Worm (Caenorhabditis elegans) whole organism, L1 larva: ENCODE measurements around the gene F47B10.6.

Experiments used
- C04F5.9 ChIP-seq: sonication (generic microtip); optimal IDR thresholded peaks from 2 replicates; lab custom pipeline; 2016; ENCODE audit warnings: missing genetic modification characterization, missing compliant biosample characterization
- C16A3.4 ChIP-seq: fragments of 150-350 bp; optimal IDR thresholded peaks from 2 replicates; lab custom pipeline; 2014; ENCODE audit warnings: missing biosample characterization, missing genetic modification characterization
- C34B4.2 ChIP-seq: sonication (generic microtip); optimal IDR thresholded peaks from 2 replicates; lab custom pipeline; 2017; ENCODE audit warnings: mild to moderate bottlenecking, missing genetic modification characterization, missing compliant biosample characterization
- Y116A8C.19 ChIP-seq: sonication (generic microtip); optimal IDR thresholded peaks from 2 replicates; lab custom pipeline; 2016; ENCODE audit warnings: missing compliant biosample characterization, missing genetic modification characterization, borderline replicate concordance
- alr-1 ChIP-seq: fragments of 200-800 bp; sonication (Bioruptor generic); optimal IDR thresholded peaks from 2 replicates; lab custom pipeline; 2018; ENCODE audit warnings: borderline replicate concordance, mild to moderate bottlenecking, missing genetic modification characterization, missing compliant biosample characterization
- ceh-8 ChIP-seq: fragments of 200-800 bp; sonication (Bioruptor generic); optimal IDR thresholded peaks from 2 replicates; lab custom pipeline; 2018; ENCODE audit warnings: mild to moderate bottlenecking, missing genetic modification characterization, moderate library complexity, missing compliant biosample characterization
- ces-1 ChIP-seq: fragments of 150-350 bp; optimal IDR thresholded peaks from 2 replicates; lab custom pipeline; 2014; ENCODE audit warnings: missing biosample characterization, missing genetic modification reagents, missing genetic modification characterization
- dpl-1 ChIP-seq, 3 experiments: fragments of 150-350 bp in 2 of 3; sonication (generic microtip) in 1 of 3; optimal IDR thresholded peaks; 2 replicates each; lab custom pipeline; 2014 to 2017; ENCODE audit warnings: missing biosample characterization in 3 of 3, missing genetic modification characterization in 3 of 3, missing genetic modification reagents in 3 of 3
- dsc-1 ChIP-seq: sonication (generic microtip); optimal IDR thresholded peaks from 2 replicates; lab custom pipeline; 2016; ENCODE audit warnings: mild to moderate bottlenecking, missing genetic modification characterization, missing compliant biosample characterization
- efl-1 ChIP-seq, 4 experiments: fragments of 150-350 bp; optimal IDR thresholded peaks in 3 of 4; peaks in 1 of 4; 1 replicate in 1 of 4; 2 replicates in 3 of 4; lab custom pipeline; 2014; ENCODE audit warnings: missing biosample characterization in 2 of 4, missing genetic modification characterization in 2 of 4, missing genetic modification reagents in 2 of 4
- efl-3 ChIP-seq: fragments of 200-800 bp; sonication (Bioruptor generic); optimal IDR thresholded peaks from 2 replicates; lab custom pipeline; 2018; ENCODE audit warnings: mild to moderate bottlenecking, missing genetic modification characterization, missing compliant biosample characterization
- elt-2 ChIP-seq: sonication (generic microtip); optimal IDR thresholded peaks from 2 replicates; lab custom pipeline; 2016; ENCODE audit warnings: missing genetic modification characterization, mild to moderate bottlenecking, inconsistent platforms, missing compliant biosample characterization, missing genetic modification reagents
- elt-3 ChIP-seq, 6 experiments: fragments of 150-350 bp in 1 of 6; sonication (generic microtip); optimal IDR thresholded peaks; 2 replicates each; lab custom pipeline; 2017 to 2018; ENCODE audit warnings: missing biosample characterization in 6 of 6, missing genetic modification characterization in 6 of 6, inconsistent platforms in 1 of 6
- ets-5 ChIP-seq: fragments of 200-800 bp; sonication (Bioruptor generic); IDR thresholded peaks from 2 replicates; pipeline ENCODE4 v1.3.6; 2022; ENCODE audit warnings: missing genetic modification characterization, missing compliant biosample characterization
- fkh-10 ChIP-seq: sonication (generic microtip); optimal IDR thresholded peaks from 2 replicates; lab custom pipeline; 2017; ENCODE audit warnings: missing biosample characterization, missing genetic modification reagents, missing genetic modification characterization
- fkh-4 ChIP-seq: sonication (generic microtip); optimal IDR thresholded peaks from 2 replicates; lab custom pipeline; 2016; ENCODE audit warnings: missing compliant biosample characterization, missing genetic modification characterization, borderline replicate concordance
- fkh-8 ChIP-seq: sonication (generic microtip); optimal IDR thresholded peaks from 2 replicates; lab custom pipeline; 2016; ENCODE audit warnings: mild to moderate bottlenecking, missing genetic modification characterization, missing compliant biosample characterization
- hlh-17 ChIP-seq: fragments of 200-800 bp; sonication (Bioruptor generic); optimal IDR thresholded peaks from 2 replicates; lab custom pipeline; 2018; ENCODE audit warnings: missing genetic modification characterization, mild to moderate bottlenecking, missing compliant biosample characterization, moderate library complexity, borderline replicate concordance
- isw-1 ChIP-seq: fragments of 200-800 bp; sonication (Bioruptor generic); IDR thresholded peaks from 2 replicates; pipeline ENCODE4 v1.3.6; 2022; ENCODE audit warnings: missing genetic modification characterization, missing compliant biosample characterization
- lin-13 ChIP-seq: fragments of 150-350 bp; optimal IDR thresholded peaks from 2 replicates; lab custom pipeline; 2014; ENCODE audit warnings: missing biosample characterization, missing genetic modification reagents, missing genetic modification characterization
- lin-35 ChIP-seq, 2 experiments: fragments of 150-350 bp; optimal IDR thresholded peaks; 2 replicates each; lab custom pipeline; 2014; ENCODE audit warnings: missing biosample characterization in 2 of 2, missing genetic modification characterization in 2 of 2, missing genetic modification reagents in 2 of 2
- lir-3 ChIP-seq: sonication (generic microtip); optimal IDR thresholded peaks from 2 replicates; lab custom pipeline; 2016; ENCODE audit warnings: mild to moderate bottlenecking, missing genetic modification characterization, moderate library complexity, missing compliant biosample characterization; ENCODE audit not compliant: poor library complexity
- mdl-1 ChIP-seq, 2 experiments: fragments of 150-350 bp; optimal IDR thresholded peaks; 2 replicates each; lab custom pipeline; 2014 to 2017; ENCODE audit warnings: missing biosample characterization in 2 of 2, missing genetic modification characterization in 2 of 2, inconsistent platforms in 1 of 2
- mep-1 ChIP-seq: fragments of 150-350 bp; optimal IDR thresholded peaks from 2 replicates; lab custom pipeline; 2014; ENCODE audit warnings: missing biosample characterization, missing genetic modification characterization
- nhr-12 ChIP-seq: sonication (generic microtip); optimal IDR thresholded peaks from 2 replicates; lab custom pipeline; 2017; ENCODE audit warnings: missing biosample characterization, missing genetic modification characterization
- nhr-28 ChIP-seq: fragments of 150-350 bp; optimal IDR thresholded peaks from 2 replicates; lab custom pipeline; 2014; ENCODE audit warnings: missing biosample characterization, missing genetic modification characterization
- nhr-47 ChIP-seq: sonication (generic microtip); optimal IDR thresholded peaks from 2 replicates; lab custom pipeline; 2016; ENCODE audit warnings: mild to moderate bottlenecking, missing genetic modification characterization, moderate library complexity, missing compliant biosample characterization
- nhr-71 ChIP-seq: sonication (generic microtip); optimal IDR thresholded peaks from 2 replicates; lab custom pipeline; 2016; ENCODE audit warnings: mild to moderate bottlenecking, missing genetic modification characterization, moderate library complexity, missing compliant biosample characterization
- nhr-76 ChIP-seq: sonication (generic microtip); optimal IDR thresholded peaks from 2 replicates; lab custom pipeline; 2017; ENCODE audit warnings: missing biosample characterization, missing genetic modification characterization
- nhr-84 ChIP-seq: sonication (generic microtip); optimal IDR thresholded peaks from 2 replicates; lab custom pipeline; 2017; ENCODE audit warnings: missing biosample characterization, missing genetic modification characterization
- nhr-85 ChIP-seq: sonication (generic microtip); peaks from one replicate; lab custom pipeline; 2016; ENCODE audit warnings: missing genetic modification characterization, inconsistent platforms, missing compliant biosample characterization
- nhr-90 ChIP-seq: sonication (generic microtip); optimal IDR thresholded peaks from 2 replicates; lab custom pipeline; 2016; ENCODE audit warnings: mild to moderate bottlenecking, missing genetic modification characterization, missing compliant biosample characterization; ENCODE audit not compliant: poor library complexity
- pax-3 ChIP-seq: fragments of 200-800 bp; sonication (Bioruptor generic); optimal IDR thresholded peaks from 2 replicates; lab custom pipeline; 2018; ENCODE audit warnings: mild to moderate bottlenecking, missing genetic modification characterization, moderate library complexity, missing compliant biosample characterization
- pqm-1 ChIP-seq: sonication (generic microtip); optimal IDR thresholded peaks from 3 replicates; lab custom pipeline; 2017; ENCODE audit warnings: missing biosample characterization, missing genetic modification characterization
- snpc-4 ChIP-seq: fragments of 150-350 bp; optimal IDR thresholded peaks from 2 replicates; lab custom pipeline; 2014; ENCODE audit warnings: missing biosample characterization, missing genetic modification characterization
- sox-4 ChIP-seq: sonication (generic microtip); optimal IDR thresholded peaks from 2 replicates; lab custom pipeline; 2016; ENCODE audit warnings: missing genetic modification characterization, missing compliant biosample characterization
- sptf-1 ChIP-seq: fragments of 150-350 bp; optimal IDR thresholded peaks from 2 replicates; lab custom pipeline; 2014; ENCODE audit warnings: missing biosample characterization, missing genetic modification characterization
- sup-37 ChIP-seq: fragments of 200-800 bp; sonication (Bioruptor generic); optimal IDR thresholded peaks from 2 replicates; lab custom pipeline; 2018; ENCODE audit warnings: mild to moderate bottlenecking, missing genetic modification characterization, missing compliant biosample characterization
- swsn-7 ChIP-seq: sonication (generic microtip); optimal IDR thresholded peaks from 2 replicates; lab custom pipeline; 2016; ENCODE audit warnings: missing genetic modification characterization, missing compliant biosample characterization
- tlp-1 ChIP-seq: fragments of 150-350 bp; optimal IDR thresholded peaks from 2 replicates; lab custom pipeline; 2014; ENCODE audit warnings: missing biosample characterization, missing genetic modification characterization
- unc-30 ChIP-seq: sonication (generic microtip); optimal IDR thresholded peaks from 2 replicates; lab custom pipeline; 2017; ENCODE audit warnings: missing biosample characterization, missing genetic modification characterization
- unc-62 ChIP-seq: fragments of 150-350 bp; optimal IDR thresholded peaks from 2 replicates; lab custom pipeline; 2014; ENCODE audit warnings: missing biosample characterization, missing genetic modification reagents, missing genetic modification characterization
- unc-86 ChIP-seq: sonication (generic microtip); optimal IDR thresholded peaks from 2 replicates; lab custom pipeline; 2016; ENCODE audit warnings: missing genetic modification characterization, missing compliant biosample characterization
- vab-15 ChIP-seq: sonication (generic microtip); optimal IDR thresholded peaks from 2 replicates; lab custom pipeline; 2017; ENCODE audit warnings: missing genotype, mild to moderate bottlenecking, missing genetic modification characterization, missing compliant biosample characterization
- xbp-1 ChIP-seq: sonication (generic microtip); optimal IDR thresholded peaks from 2 replicates; lab custom pipeline; 2016; ENCODE audit warnings: missing genetic modification characterization, missing compliant biosample characterization
- zag-1 ChIP-seq: fragments of 150-350 bp; optimal IDR thresholded peaks from 2 replicates; lab custom pipeline; 2014; ENCODE audit warnings: missing biosample characterization, missing genetic modification characterization
- zip-4 ChIP-seq: fragments of 200-800 bp; sonication (Bioruptor generic); optimal IDR thresholded peaks from 2 replicates; lab custom pipeline; 2018; ENCODE audit warnings: mild to moderate bottlenecking, missing genetic modification characterization, moderate library complexity, missing compliant biosample characterization
- ztf-11 ChIP-seq, 2 experiments: sonication (generic microtip); optimal IDR thresholded peaks; 2 replicates each; lab custom pipeline; 2016 to 2017; ENCODE audit warnings: missing genetic modification characterization in 2 of 2, missing biosample characterization in 1 of 2, missing compliant biosample characterization in 1 of 2
- ztf-4 ChIP-seq: fragments of 150-350 bp; optimal IDR thresholded peaks from 2 replicates; lab custom pipeline; 2014; ENCODE audit warnings: missing biosample characterization, missing genetic modification characterization

The F47B10.6 gene

ce11 chrX:10896498-10896897, 8.2 kb downstream of the F47B10.6 start, which contains the start of gene haly-1:
haly-1 (minus strand) TSS chrX:10896598.
- no peak for TF ChIP-seq nhr-47 (tag; lab: Kevin White, UChicago)
- TF ChIP-seq nhr-12 (tag; lab: Kevin White, UChicago): no peak
- TF ChIP-seq dsc-1 (tag; lab: Kevin White, UChicago): no peak
- TF ChIP-seq pax-3: no peak
- no peak for TF ChIP-seq efl-1 (optimal IDR thresholded peaks at IDR 0.05; lab: Kevin White, UChicago)
- TF ChIP-seq efl-1 (GFP tag; optimal IDR thresholded peaks at IDR 0.05 in 1 of 2; lab: Kevin White, UChicago): no peak
- TF ChIP-seq nhr-28 (tag; lab: Kevin White, UChicago): no peak
- TF ChIP-seq vab-15 (tag; lab: Kevin White, UChicago): no peak

- TF ChIP-seq vab-15 (tag; lab: Kevin White, UChicago): peak; percentile 51
- TF ChIP-seq nhr-90 (tag; lab: Kevin White, UChicago): peak; percentile 38
- TF ChIP-seq sup-37: no peak
- no peak for TF ChIP-seq sox-4 (tag; lab: Kevin White, UChicago)
- peak; percentile 51 for TF ChIP-seq nhr-71 (tag; lab: Kevin White, UChicago)
- TF ChIP-seq xbp-1 (tag; lab: Kevin White, UChicago): peak; percentile 24
- no peak for TF ChIP-seq efl-3 (GFP tag; lab: Kevin White, UChicago)
- no peak for TF ChIP-seq C34B4.2 (tag; lab: Kevin White, UChicago)
- TF ChIP-seq alr-1 (tag; lab: Kevin White, UChicago): no peak
- TF ChIP-seq hlh-17 (GFP tag; lab: Kevin White, UChicago): no peak
- TF ChIP-seq ztf-4 (tag; lab: Kevin White, UChicago): no peak
- no peak for TF ChIP-seq fkh-10 (GFP tag; lab: Kevin White, UChicago)
- no peak for TF ChIP-seq pqm-1 (tag; lab: Kevin White, UChicago)
- no peak for TF ChIP-seq Y116A8C.19 (tag; lab: Kevin White, UChicago)
- TF ChIP-seq lin-35 (GFP tag; optimal IDR thresholded peaks at IDR 0.05; lab: Kevin White, UChicago): peak; percentile 40 to 54
- no peak for TF ChIP-seq sptf-1
- TF ChIP-seq fkh-4 (tag; lab: Kevin White, UChicago): no peak
- TF ChIP-seq zip-4 (GFP tag; lab: Kevin White, UChicago): no peak
- no peak for TF ChIP-seq snpc-4
- no peak for TF ChIP-seq tlp-1 (tag; lab: Kevin White, UChicago)
- TF ChIP-seq nhr-28 (tag; lab: Kevin White, UChicago): no peak
- no peak for TF ChIP-seq ets-5
- TF ChIP-seq fkh-8 (tag; lab: Kevin White, UChicago): peak; percentile 59
- TF ChIP-seq elt-2 (tag; lab: Kevin White, UChicago): peak; percentile 61
- no peak for TF ChIP-seq zag-1 (tag; lab: Kevin White, UChicago)
- TF ChIP-seq unc-86 (tag; lab: Kevin White, UChicago): no peak
- TF ChIP-seq C16A3.4 (tag; lab: Kevin White, UChicago): peak; percentile 7
- TF ChIP-seq swsn-7 (tag; lab: Kevin White, UChicago): peak; percentile 57
- peak in 1 of 2 experiments; percentile 27 for TF ChIP-seq mdl-1 (tag; optimal IDR thresholded peaks at IDR 0.05; lab: Kevin White, UChicago)
- peak in 2 of 3 experiments; percentile 17 to 35 for TF ChIP-seq dpl-1 (GFP tag; optimal IDR thresholded peaks at IDR 0.05; lab: Kevin White, UChicago)
- no peak for TF ChIP-seq nhr-85 (tag; lab: Kevin White, UChicago)
- TF ChIP-seq ztf-11 (tag; optimal IDR thresholded peaks at IDR 0.05; lab: Kevin White, UChicago): no peak
- TF ChIP-seq nhr-84 (tag; lab: Kevin White, UChicago): no peak
- no peak for TF ChIP-seq lir-3
- TF ChIP-seq unc-30 (tag; lab: Kevin White, UChicago): no peak
- TF ChIP-seq unc-62: no peak
- peak; percentile 7 for TF ChIP-seq lin-13 (GFP tag; lab: Kevin White, UChicago)
- TF ChIP-seq mep-1 (tag; lab: Kevin White, UChicago): peak; percentile 72
- no peak for TF ChIP-seq nhr-76 (tag; lab: Kevin White, UChicago)
- no peak for TF ChIP-seq ceh-8
- no peak for TF ChIP-seq C04F5.9 (tag; lab: Kevin White, UChicago)
- TF ChIP-seq isw-1: 0 out of 2 replicates have a peak, but pooled peaks have one; percentile 6
- no peak for TF ChIP-seq ces-1
- TF ChIP-seq elt-3 (tag; optimal IDR thresholded peaks at IDR 0.05; lab: Kevin White, UChicago): no peak
Observed at ce11 chrX:10900079-10900724, 11.9 kb downstream of the F47B10.6 start, which contains the start of gene suca-1. suca-1 (minus strand) TSS chrX:10900114.
